Fruit fly (Drosophila melanogaster) whole organism, prepupa: ENCODE data around the gene He.

Source experiments
- CG10631 ChIP-seq: fragments of 200-800 bp; sonication (Bioruptor generic); optimal IDR thresholded peaks from 2 replicates; lab custom pipeline; 2016; ENCODE audit warnings: missing biosample characterization, missing genetic modification characterization
- CG10669 ChIP-seq: fragments of 200-800 bp; sonication (Bioruptor generic); optimal IDR thresholded peaks from 3 replicates; lab custom pipeline; 2018; ENCODE audit warnings: missing biosample characterization, mild to moderate bottlenecking, missing genetic modification characterization, moderate library complexity
- CG11294 ChIP-seq: fragments of 200-800 bp; sonication (Bioruptor generic); IDR thresholded peaks from 2 replicates; pipeline ENCODE4 v1.3.6; 2022; ENCODE audit warnings: missing biosample characterization, missing genetic modification characterization
- CG11762 ChIP-seq: fragments of 200-800 bp; sonication (Bioruptor generic); optimal IDR thresholded peaks from 3 replicates; lab custom pipeline; 2016; ENCODE audit warnings: missing biosample characterization, missing genetic modification characterization; ENCODE audit not compliant: insufficient read depth
- CG11902 ChIP-seq: fragments of 200-800 bp; sonication (Bioruptor generic); optimal IDR thresholded peaks from 3 replicates; lab custom pipeline; 2016; ENCODE audit warnings: missing biosample characterization, missing genetic modification characterization
- CG15336 ChIP-seq: fragments of 200-800 bp; sonication (Bioruptor generic); IDR thresholded peaks from 2 replicates; pipeline ENCODE4 v1.3.6; 2022; ENCODE audit warnings: missing biosample characterization, missing genetic modification characterization
- CG1621 ChIP-seq: fragments of 200-800 bp; sonication (Bioruptor generic); optimal IDR thresholded peaks from 3 replicates; lab custom pipeline; 2018; ENCODE audit warnings: missing biosample characterization, mild to moderate bottlenecking, missing genetic modification characterization
- CG16779 ChIP-seq: fragments of 200-800 bp; sonication (Bioruptor generic); optimal IDR thresholded peaks from 3 replicates; lab custom pipeline; 2017; ENCODE audit warnings: missing biosample characterization, mild to moderate bottlenecking, missing genetic modification characterization
- CG3032 ChIP-seq: fragments of 200-800 bp; optimal IDR thresholded peaks from 2 replicates; lab custom pipeline; 2019; ENCODE audit warnings: missing biosample characterization, mild to moderate bottlenecking, missing genetic modification characterization, moderate library complexity
- CG32006 ChIP-seq: fragments of 200-800 bp; sonication (Bioruptor generic); optimal IDR thresholded peaks from 3 replicates; lab custom pipeline; 2017; ENCODE audit warnings: missing biosample characterization, mild to moderate bottlenecking, missing genetic modification characterization
- CG34406 ChIP-seq: fragments of 200-800 bp; sonication (Bioruptor generic); optimal IDR thresholded peaks from 3 replicates; lab custom pipeline; 2016; ENCODE audit warnings: missing biosample characterization, missing genetic modification characterization
- CG4318 ChIP-seq: fragments of 200-800 bp; sonication (Bioruptor generic); optimal IDR thresholded peaks from 3 replicates; lab custom pipeline; 2017; ENCODE audit warnings: missing biosample characterization, mild to moderate bottlenecking, missing genetic modification characterization
- CG6163 ChIP-seq: fragments of 200-800 bp; sonication (Bioruptor generic); IDR thresholded peaks from 3 replicates; pipeline ENCODE4 v1.3.6; 2022; ENCODE audit warnings: missing biosample characterization, missing genetic modification characterization
- CG6276 ChIP-seq: fragments of 200-800 bp; sonication (Bioruptor generic); optimal IDR thresholded peaks from 2 replicates; lab custom pipeline; 2017; ENCODE audit warnings: missing biosample characterization, mild to moderate bottlenecking, missing genetic modification characterization
- CG6792 ChIP-seq: fragments of 200-800 bp; sonication (Bioruptor generic); optimal IDR thresholded peaks from 3 replicates; lab custom pipeline; 2016; ENCODE audit warnings: missing biosample characterization, missing genetic modification characterization
- CG6808 ChIP-seq: fragments of 200-800 bp; sonication (Bioruptor generic); optimal IDR thresholded peaks from 3 replicates; lab custom pipeline; 2017; ENCODE audit warnings: missing biosample characterization, missing genetic modification characterization, mild to moderate bottlenecking, moderate library complexity, missing genetic modification reagents
- CG6854 ChIP-seq: fragments of 200-800 bp; sonication (Bioruptor generic); optimal IDR thresholded peaks from 2 replicates; lab custom pipeline; 2017; ENCODE audit warnings: missing biosample characterization, mild to moderate bottlenecking, missing genetic modification characterization
- CG7368 ChIP-seq: fragments of 200-800 bp; sonication (Bioruptor generic); optimal IDR thresholded peaks from 3 replicates; lab custom pipeline; 2016; ENCODE audit warnings: missing biosample characterization, missing genetic modification characterization
- CG8119 ChIP-seq: fragments of 200-800 bp; sonication (Bioruptor generic); IDR thresholded peaks from 3 replicates; pipeline ENCODE4 v1.3.6; 2022; ENCODE audit warnings: missing biosample characterization, missing genetic modification characterization
- CG8319 ChIP-seq: fragments of 200-800 bp; sonication (Bioruptor generic); optimal IDR thresholded peaks from 3 replicates; lab custom pipeline; 2016; ENCODE audit warnings: missing biosample characterization, missing genetic modification characterization
- CG8632 ChIP-seq: fragments of 200-800 bp; sonication (Bioruptor generic); optimal IDR thresholded peaks from 3 replicates; lab custom pipeline; 2016; ENCODE audit warnings: missing biosample characterization, missing genetic modification characterization
- CG9139 ChIP-seq: fragments of 200-800 bp; sonication (Bioruptor generic); optimal IDR thresholded peaks from 3 replicates; lab custom pipeline; 2017; ENCODE audit warnings: missing biosample characterization, mild to moderate bottlenecking, missing genetic modification characterization
- Eip75B ChIP-seq: fragments of 200-800 bp; sonication (Bioruptor generic); optimal IDR thresholded peaks from 3 replicates; lab custom pipeline; 2016; ENCODE audit warnings: missing biosample characterization, missing genetic modification characterization
- Eip78C ChIP-seq: fragments of 200-800 bp; sonication (Bioruptor generic); peaks from one replicate; lab custom pipeline; 2016; ENCODE audit warnings: missing biosample characterization, missing genetic modification characterization
- Eip93F ChIP-seq: fragments of 200-800 bp; sonication (Bioruptor generic); optimal IDR thresholded peaks from 2 replicates; lab custom pipeline; 2016; ENCODE audit warnings: missing biosample characterization, mild to moderate bottlenecking, missing genetic modification characterization
- Ets21C ChIP-seq: fragments of 200-800 bp; sonication (Bioruptor generic); optimal IDR thresholded peaks from 3 replicates; lab custom pipeline; 2016; ENCODE audit warnings: missing biosample characterization, missing genetic modification characterization
- Ets96B ChIP-seq: fragments of 200-800 bp; optimal IDR thresholded peaks from 2 replicates; lab custom pipeline; 2019; ENCODE audit warnings: missing biosample characterization, mild to moderate bottlenecking, missing genetic modification characterization, moderate library complexity
- Gug ChIP-seq: fragments of 200-800 bp; sonication (Bioruptor generic); IDR thresholded peaks from 2 replicates; pipeline ENCODE4 v1.3.6; 2022; ENCODE audit warnings: missing biosample characterization, missing genetic modification characterization
- Hr38 ChIP-seq: sonication (Bioruptor generic); optimal IDR thresholded peaks from 2 replicates; lab custom pipeline; 2016; ENCODE audit warnings: missing biosample characterization, missing genetic modification characterization
- Hr39 ChIP-seq: fragments of 200-800 bp; sonication (Bioruptor generic); optimal IDR thresholded peaks from 2 replicates; lab custom pipeline; 2016; ENCODE audit warnings: missing biosample characterization, missing genetic modification characterization
- Hr4 ChIP-seq: fragments of 200-800 bp; sonication (Bioruptor generic); optimal IDR thresholded peaks from 3 replicates; lab custom pipeline; 2016; ENCODE audit warnings: missing biosample characterization, missing genetic modification characterization
- Lpt ChIP-seq: fragments of 200-800 bp; sonication (Bioruptor generic); optimal IDR thresholded peaks from 3 replicates; lab custom pipeline; 2016; ENCODE audit warnings: missing biosample characterization, missing genetic modification characterization
- Met ChIP-seq: fragments of 200-800 bp; sonication (Bioruptor generic); optimal IDR thresholded peaks from 3 replicates; lab custom pipeline; 2016; ENCODE audit warnings: missing biosample characterization, missing genetic modification characterization
- OdsH ChIP-seq: fragments of 200-800 bp; sonication (Bioruptor generic); optimal IDR thresholded peaks from 3 replicates; lab custom pipeline; 2016; ENCODE audit warnings: missing biosample characterization, missing genetic modification characterization
- Sox15 ChIP-seq: fragments of 200-800 bp; sonication (Bioruptor generic); optimal IDR thresholded peaks from 3 replicates; lab custom pipeline; 2016; ENCODE audit warnings: missing biosample characterization, missing genetic modification characterization
- acj6 ChIP-seq: fragments of 200-800 bp; sonication (Bioruptor generic); optimal IDR thresholded peaks from 3 replicates; lab custom pipeline; 2016; ENCODE audit warnings: missing biosample characterization, missing genetic modification characterization
- cyc ChIP-seq: fragments of 200-800 bp; sonication (Bioruptor generic); optimal IDR thresholded peaks from 3 replicates; lab custom pipeline; 2016; ENCODE audit warnings: missing biosample characterization, missing genetic modification characterization
- dac ChIP-seq: fragments of 200-800 bp; sonication (Bioruptor generic); optimal IDR thresholded peaks from 2 replicates; lab custom pipeline; 2017; ENCODE audit warnings: missing biosample characterization, mild to moderate bottlenecking, missing genetic modification characterization
- eg ChIP-seq: fragments of 200-800 bp; sonication (Bioruptor generic); IDR thresholded peaks from 3 replicates; pipeline ENCODE4 v1.3.6; 2022; ENCODE audit warnings: missing biosample characterization, missing genetic modification characterization
- esn ChIP-seq: fragments of 200-800 bp; sonication (Bioruptor generic); optimal IDR thresholded peaks from 2 replicates; lab custom pipeline; 2016; ENCODE audit warnings: missing biosample characterization, mild to moderate bottlenecking, missing genetic modification characterization, moderate library complexity
- lz ChIP-seq: fragments of 200-800 bp; sonication (Bioruptor generic); optimal IDR thresholded peaks from 3 replicates; lab custom pipeline; 2016; ENCODE audit warnings: missing biosample characterization, missing genetic modification characterization
- net ChIP-seq: fragments of 200-800 bp; sonication (Bioruptor generic); optimal IDR thresholded peaks from 3 replicates; lab custom pipeline; 2016; ENCODE audit warnings: missing biosample characterization, missing genetic modification characterization
- pdm3 ChIP-seq: fragments of 200-800 bp; sonication (Bioruptor generic); optimal IDR thresholded peaks from 3 replicates; lab custom pipeline; 2016; ENCODE audit warnings: missing biosample characterization, missing genetic modification characterization
- salr ChIP-seq, 2 experiments: fragments of 200-800 bp; sonication (Bioruptor generic); optimal IDR thresholded peaks; 3 replicates each; lab custom pipeline; 2016 to 2018; ENCODE audit warnings: missing biosample characterization in 2 of 2, missing genetic modification characterization in 2 of 2, mild to moderate bottlenecking in 1 of 2
- spab ChIP-seq: fragments of 200-800 bp; sonication (Bioruptor generic); optimal IDR thresholded peaks from 2 replicates; lab custom pipeline; 2017; ENCODE audit warnings: missing biosample characterization, mild to moderate bottlenecking, missing genetic modification characterization, missing genetic modification reagents
- ss ChIP-seq, 2 experiments: fragments of 200-800 bp; sonication (Bioruptor generic); optimal IDR thresholded peaks; 2 replicates in 1 of 2; 3 replicates in 1 of 2; lab custom pipeline; 2017 to 2018; ENCODE audit warnings: mild to moderate bottlenecking in 2 of 2, missing biosample characterization in 2 of 2, missing genetic modification characterization in 2 of 2, moderate library complexity in 1 of 2
- svp ChIP-seq: fragments of 200-800 bp; sonication (Bioruptor generic); peaks from one replicate; lab custom pipeline; 2016; ENCODE audit warnings: missing biosample characterization, missing genetic modification characterization
- vri ChIP-seq: fragments of 200-800 bp; sonication (Bioruptor generic); optimal IDR thresholded peaks from 3 replicates; lab custom pipeline; 2016; ENCODE audit warnings: missing biosample characterization, mild to moderate bottlenecking, missing genetic modification characterization

Gene He

DNA sequence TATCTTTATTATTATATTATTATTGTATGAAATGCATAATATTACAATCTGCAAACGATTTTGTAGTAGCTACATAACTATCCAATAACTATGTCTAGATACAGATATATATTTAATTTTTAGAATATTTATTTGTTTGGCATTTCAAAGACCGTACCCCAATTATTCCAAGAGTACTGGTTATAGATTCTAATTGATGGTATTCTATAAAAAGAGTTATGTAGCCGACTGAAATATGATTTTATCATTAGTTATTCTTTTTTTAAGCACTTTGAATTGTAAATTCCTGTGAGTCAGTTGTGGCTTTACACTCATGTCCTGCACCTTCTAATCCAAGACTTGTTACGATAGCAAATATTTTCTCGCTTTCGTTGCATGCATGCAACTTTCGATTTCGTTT is 47.0 kb downstream of the He start:
- TF ChIP-seq pdm3: peak; percentile 5
- peak; percentile 9; the same call in 1 of the 3 replicates for TF ChIP-seq eg (GFP tag; lab: Robert Waterston, UW)
- no peak for TF ChIP-seq Eip75B (GFP tag; lab: Kevin White, UChicago)
- TF ChIP-seq CG6163 (GFP tag; lab: Robert Waterston, UW): no peak
- peak; percentile 27 for TF ChIP-seq svp
- peak; percentile 51; the same call in 1 of the 2 replicates for TF ChIP-seq CG15336 (GFP tag; lab: Robert Waterston, UW)
- peak; percentile 23 for TF ChIP-seq OdsH (GFP tag; lab: Kevin White, UChicago)
- TF ChIP-seq CG8119 (GFP tag; lab: Robert Waterston, UW): peak; percentile 64; the same call in 2 of the 3 replicates
- peak in 1 of 2 experiments; percentile 43 for TF ChIP-seq salr (GFP tag; optimal IDR thresholded peaks at IDR 0.05; lab: Kevin White, UChicago)
- no peak for TF ChIP-seq Met (GFP tag; lab: Kevin White, UChicago)
- peak; percentile 70 for TF ChIP-seq Eip78C (GFP tag; lab: Kevin White, UChicago)
- TF ChIP-seq CG6854 (GFP tag; lab: Kevin White, UChicago): no peak
- no peak for TF ChIP-seq CG8319 (GFP tag; lab: Kevin White, UChicago)
- TF ChIP-seq CG11902 (GFP tag; lab: Kevin White, UChicago): no peak
- peak; percentile 3 for TF ChIP-seq acj6 (GFP tag; lab: Kevin White, UChicago)
- TF ChIP-seq Ets21C (GFP tag; lab: Kevin White, UChicago): no peak
- peak; percentile 4 for TF ChIP-seq CG10631
- no peak for TF ChIP-seq CG16779
- TF ChIP-seq CG11762 (GFP tag; lab: Kevin White, UChicago): no peak
- TF ChIP-seq dac (GFP tag; lab: Kevin White, UChicago): peak; percentile 26
- TF ChIP-seq CG32006 (GFP tag; lab: Kevin White, UChicago): peak; percentile 85
- peak; percentile 46 for TF ChIP-seq Hr4 (GFP tag; lab: Kevin White, UChicago)
- no peak for TF ChIP-seq CG34406 (GFP tag; lab: Kevin White, UChicago)
- peak; percentile 42 for TF ChIP-seq Lpt (GFP tag; lab: Kevin White, UChicago)
- peak; percentile 77 for TF ChIP-seq CG6276
- no peak for TF ChIP-seq CG9139 (GFP tag; lab: Kevin White, UChicago)
- TF ChIP-seq CG4318 (GFP tag; lab: Kevin White, UChicago): peak; percentile 53

DNA sequence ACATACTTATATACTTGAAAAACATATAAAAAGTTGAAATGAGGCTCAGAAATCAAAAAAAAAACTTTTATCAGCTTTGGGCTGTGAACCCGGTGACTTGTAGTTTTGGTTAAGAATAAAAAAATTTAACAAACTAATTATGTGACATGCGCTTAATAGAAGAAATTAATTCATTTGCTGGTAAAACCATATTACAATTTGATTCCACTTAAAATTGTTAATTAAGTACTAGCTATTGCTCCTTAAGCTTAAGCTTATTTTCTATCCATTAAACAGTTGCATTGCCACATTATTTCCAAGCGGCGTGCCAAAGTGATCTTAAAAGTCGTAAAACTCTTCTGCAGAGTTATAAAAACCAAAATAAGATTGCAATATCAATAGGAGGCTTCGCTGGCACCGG is 48.8 kb downstream of the He start:
- TF ChIP-seq CG9139 (GFP tag; lab: Kevin White, UChicago) (no peak), CG1621 (tag; lab: Kevin White, UChicago) (no peak), CG6792 (no peak), CG6276 (peak; percentile 33), Eip93F (GFP tag; lab: Kevin White, UChicago) (no peak), Hr39 (GFP tag; lab: Kevin White, UChicago) (no peak), lz (no peak), CG8632 (GFP tag; lab: Kevin White, UChicago) (no peak), CG11294 (GFP tag; lab: Robert Waterston, UW) (no peak), Lpt (GFP tag; lab: Kevin White, UChicago) (no peak), CG10669 (GFP tag; lab: Kevin White, UChicago) (no peak), Eip75B (GFP tag; lab: Kevin White, UChicago) (no peak), CG32006 (GFP tag; lab: Kevin White, UChicago) (peak; percentile 35), svp (peak; percentile 56), salr (GFP tag; optimal IDR thresholded peaks at IDR 0.05; lab: Kevin White, UChicago) (no peak), acj6 (GFP tag; lab: Kevin White, UChicago) (no peak), vri (GFP tag; lab: Kevin White, UChicago) (no peak), ss (GFP tag; optimal IDR thresholded peaks at IDR 0.05; lab: Kevin White, UChicago) (no peak), Ets96B (no peak), Hr38 (GFP tag; lab: Kevin White, UChicago) (no peak), net (no peak), CG8119 (GFP tag; lab: Robert Waterston, UW) (no peak), Met (GFP tag; lab: Kevin White, UChicago) (no peak), pdm3 (peak; percentile 26), esn (no peak), CG15336 (GFP tag; lab: Robert Waterston, UW) (no peak), Eip78C (GFP tag; lab: Kevin White, UChicago) (peak; percentile 58), cyc (GFP tag; lab: Kevin White, UChicago) (no peak), Gug (no peak), CG3032 (tag; lab: Kevin White, UChicago) (no peak), CG6808 (GFP tag; lab: Kevin White, UChicago) (no peak), OdsH (GFP tag; lab: Kevin White, UChicago) (no peak), spab (GFP tag; lab: Kevin White, UChicago) (no peak), CG16779 (no peak), Sox15 (GFP tag; lab: Kevin White, UChicago) (no peak), CG34406 (GFP tag; lab: Kevin White, UChicago) (no peak), CG7368 (no peak)
